Worm (Caenorhabditis elegans): ENCODE measurements around the gene msp-36.

DNA sequence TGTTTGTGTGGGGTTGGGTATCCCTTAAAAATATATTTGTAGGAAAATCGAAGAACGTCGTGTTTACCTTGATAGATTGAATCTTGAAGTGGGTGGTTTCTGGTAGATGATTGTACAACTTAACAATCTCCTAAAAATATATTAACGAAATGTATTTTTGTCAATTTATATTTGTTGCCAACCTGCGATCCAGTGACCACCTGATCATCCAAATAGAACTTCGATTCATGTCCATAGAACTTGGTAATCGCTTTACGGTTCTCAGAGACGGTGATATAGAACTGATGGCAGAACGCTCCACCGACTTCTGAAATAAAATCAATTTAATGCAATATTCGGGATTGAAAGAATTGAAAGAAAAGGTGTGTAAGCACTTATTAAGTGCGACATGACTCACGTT is 33.2 kb downstream of the msp-36 start:
- TF ChIP-seq ama-1 (optimal IDR thresholded peaks at IDR 0.05) (no peak), ceh-82 (tag; optimal IDR thresholded peaks at IDR 0.05) (no peak), fos-1 (tag; optimal IDR thresholded peaks at IDR 0.05) (no peak), elt-3 (tag; optimal IDR thresholded peaks at IDR 0.05) (no peak), F13H6.1 (tag; optimal IDR thresholded peaks at IDR 0.05) (no peak)

Measured in whole organism, L2 larva.